Worm (Caenorhabditis elegans) whole organism, young adult: ENCODE measurements around the gene Y69A2AR.19.

Source experiments
- T07F8.4 ChIP-seq: sonication (generic microtip); optimal IDR thresholded peaks from 2 replicates; lab custom pipeline; 2016; ENCODE audit warnings: mild to moderate bottlenecking, missing genetic modification characterization, moderate library complexity, missing compliant biosample characterization
- attf-3 ChIP-seq: fragments of 200-800 bp; sonication (Bioruptor generic); conservative IDR thresholded peaks from 2 replicates; pipeline ENCODE4 v1.3.6; 2022; ENCODE audit warnings: missing genetic modification reagents, missing genetic modification characterization, missing compliant biosample characterization
- cebp-2 ChIP-seq: fragments of 200-800 bp; sonication (Bioruptor generic); IDR thresholded peaks from 2 replicates; pipeline ENCODE4 v1.3.6; 2022; ENCODE audit warnings: missing genetic modification characterization, missing compliant biosample characterization
- egl-44 ChIP-seq: fragments of 200-800 bp; sonication (Bioruptor generic); IDR thresholded peaks from 2 replicates; pipeline ENCODE4 v1.3.6; 2022; ENCODE audit warnings: missing genetic modification reagents, missing genetic modification characterization, missing compliant biosample characterization
- mel-28 ChIP-seq: sonication (generic microtip); optimal IDR thresholded peaks from 2 replicates; lab custom pipeline; 2016; ENCODE audit warnings: borderline replicate concordance, mild to moderate bottlenecking, missing genetic modification characterization, missing compliant biosample characterization
- nfya-1 ChIP-seq: sonication (generic microtip); optimal IDR thresholded peaks from 2 replicates; lab custom pipeline; 2017; ENCODE audit warnings: antibody characterized with exemption, missing compliant biosample characterization, missing genetic modification characterization, borderline replicate concordance; ENCODE audit not compliant: insufficient read depth
- nhr-120 ChIP-seq: fragments of 200-800 bp; sonication (Bioruptor generic); IDR thresholded peaks from 2 replicates; pipeline ENCODE4 v1.3.6; 2022; ENCODE audit warnings: missing genetic modification characterization, missing compliant biosample characterization
- ztf-18 ChIP-seq: sonication (generic microtip); optimal IDR thresholded peaks from 2 replicates; lab custom pipeline; 2016; ENCODE audit warnings: missing genotype, mild to moderate bottlenecking, missing genetic modification characterization, missing compliant biosample characterization

The Y69A2AR.19 gene

DNA sequence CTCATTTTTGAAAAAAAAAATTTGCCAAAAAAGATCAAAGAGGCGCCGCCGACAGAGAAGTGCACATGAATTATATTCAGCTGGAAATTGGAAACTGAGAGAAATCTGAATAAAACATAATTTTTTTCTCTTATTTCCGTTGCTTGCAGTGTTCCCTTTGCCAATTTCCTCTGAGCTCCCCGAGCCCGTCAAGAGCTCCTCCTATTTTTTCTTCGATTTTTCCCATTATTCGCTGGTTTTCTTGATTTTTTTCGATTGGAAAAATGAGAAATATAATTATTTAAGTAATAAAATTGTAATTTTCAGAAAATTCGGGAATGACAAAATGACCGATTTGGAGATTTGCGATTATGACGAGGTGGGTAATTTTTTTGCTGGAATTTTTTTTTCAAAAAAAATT, 53.4 kb downstream of the Y69A2AR.19 start, which contains the start of gene sprr-3:
Gene sprr-3, plus strand, starts transcription at position 301 of the 400 bp plus-strand sequence.
- no peak for TF ChIP-seq cebp-2 (GFP tag; lab: Robert Waterston, UW)
- TF ChIP-seq nhr-120 = no peak
- TF ChIP-seq mel-28 (tag; lab: Kevin White, UChicago) = no peak
- TF ChIP-seq T07F8.4 (tag; lab: Kevin White, UChicago) = no peak
- no peak for TF ChIP-seq egl-44
- TF ChIP-seq attf-3 (GFP tag; lab: Robert Waterston, UW) = no peak
- TF ChIP-seq nfya-1 = no peak
- TF ChIP-seq ztf-18 (tag; lab: Kevin White, UChicago) = no peak
